Worm (Caenorhabditis elegans) whole organism, young adult: Measurements from ENCODE around the gene tag-124.

Experiments used
- B0019.2 ChIP-seq: fragments of 200-800 bp; sonication (Bioruptor generic); conservative IDR thresholded peaks from 2 replicates; pipeline ENCODE4 v1.3.6; 2022; ENCODE audit warnings: missing genetic modification reagents, missing genetic modification characterization, missing compliant biosample characterization
- B0261.1 ChIP-seq: sonication (generic microtip); optimal IDR thresholded peaks from 2 replicates; lab custom pipeline; 2016; ENCODE audit warnings: mild to moderate bottlenecking, missing genetic modification characterization, moderate library complexity, missing compliant biosample characterization
- C17E4.6 ChIP-seq: fragments of 200-800 bp; sonication (Bioruptor generic); IDR thresholded peaks from 2 replicates; pipeline ENCODE4 v1.3.6; 2022; ENCODE audit warnings: missing genetic modification reagents, missing genetic modification characterization, missing compliant biosample characterization
- F37B4.10 ChIP-seq: fragments of 200-800 bp; sonication (Bioruptor generic); IDR thresholded peaks from 2 replicates; pipeline ENCODE4 v1.3.6; 2022; ENCODE audit warnings: missing genetic modification characterization, missing compliant biosample characterization
- F52B5.7 ChIP-seq: sonication (generic microtip); optimal IDR thresholded peaks from 2 replicates; lab custom pipeline; 2016; ENCODE audit warnings: mild to moderate bottlenecking, missing genetic modification characterization, missing compliant biosample characterization
- F55B11.4 ChIP-seq: sonication (generic microtip); optimal IDR thresholded peaks from 2 replicates; lab custom pipeline; 2016; ENCODE audit warnings: missing compliant biosample characterization, missing genetic modification characterization, borderline replicate concordance; ENCODE audit not compliant: insufficient read depth
- T26A5.8 ChIP-seq: sonication (generic microtip); optimal IDR thresholded peaks from 2 replicates; lab custom pipeline; 2016; ENCODE audit warnings: missing genetic modification characterization, missing compliant biosample characterization
- Y67H2A.10 ChIP-seq: fragments of 200-800 bp; sonication (Bioruptor generic); conservative IDR thresholded peaks from 2 replicates; pipeline ENCODE4 v1.3.6; 2022; ENCODE audit warnings: missing genetic modification reagents, missing genetic modification characterization, missing compliant biosample characterization
- ama-1 ChIP-seq, 3 experiments: fragments of 150-350 bp in 1 of 3; sonication (generic microtip) in 2 of 3; optimal IDR thresholded peaks; 2 replicates each; lab custom pipeline; 2014 to 2018; ENCODE audit warnings: missing biosample characterization in 2 of 3, missing genetic modification characterization in 2 of 3, missing genetic modification reagents in 2 of 3
- aptf-2 ChIP-seq: fragments of 200-800 bp; sonication (Bioruptor generic); conservative IDR thresholded peaks from 2 replicates; pipeline ENCODE4 v1.3.6; 2022; ENCODE audit warnings: missing genetic modification reagents, missing genetic modification characterization, missing compliant biosample characterization
- aptf-3 ChIP-seq: fragments of 200-800 bp; sonication (Bioruptor generic); IDR thresholded peaks from 2 replicates; pipeline ENCODE4 v1.3.6; 2022; ENCODE audit warnings: missing genetic modification characterization, missing compliant biosample characterization
- attf-3 ChIP-seq: fragments of 200-800 bp; sonication (Bioruptor generic); conservative IDR thresholded peaks from 2 replicates; pipeline ENCODE4 v1.3.6; 2022; ENCODE audit warnings: missing genetic modification reagents, missing genetic modification characterization, missing compliant biosample characterization
- cebp-2 ChIP-seq: fragments of 200-800 bp; sonication (Bioruptor generic); IDR thresholded peaks from 2 replicates; pipeline ENCODE4 v1.3.6; 2022; ENCODE audit warnings: missing genetic modification characterization, missing compliant biosample characterization
- ceh-27 ChIP-seq: fragments of 200-800 bp; sonication (Bioruptor generic); optimal IDR thresholded peaks from 2 replicates; lab custom pipeline; 2018; ENCODE audit warnings: mild to moderate bottlenecking, missing genetic modification characterization, moderate library complexity, missing compliant biosample characterization
- ceh-58 ChIP-seq: fragments of 200-800 bp; sonication (Bioruptor generic); IDR thresholded peaks from 2 replicates; pipeline ENCODE4 v1.3.6; 2022; ENCODE audit warnings: missing genetic modification characterization, missing compliant biosample characterization
- ceh-91 ChIP-seq: fragments of 200-800 bp; sonication (Bioruptor generic); IDR thresholded peaks from 2 replicates; pipeline ENCODE4 v1.3.6; 2022; ENCODE audit warnings: missing genetic modification reagents, missing genetic modification characterization, missing compliant biosample characterization
- dpff-1 ChIP-seq: sonication (generic microtip); optimal IDR thresholded peaks from 2 replicates; lab custom pipeline; 2017; ENCODE audit warnings: mild to moderate bottlenecking, missing genetic modification characterization, missing compliant biosample characterization
- ekl-4 ChIP-seq: fragments of 200-800 bp; sonication (Bioruptor generic); IDR thresholded peaks from 2 replicates; pipeline ENCODE4 v1.3.6; 2022; ENCODE audit warnings: missing genetic modification reagents, missing genetic modification characterization, missing compliant biosample characterization
- ets-4 ChIP-seq: fragments of 200-800 bp; sonication (Bioruptor generic); optimal IDR thresholded peaks from 2 replicates; lab custom pipeline; 2018; ENCODE audit warnings: mild to moderate bottlenecking, missing genetic modification characterization, missing compliant biosample characterization
- gei-17 ChIP-seq: fragments of 200-800 bp; sonication (Bioruptor generic); optimal IDR thresholded peaks from 2 replicates; lab custom pipeline; 2018; ENCODE audit warnings: mild to moderate bottlenecking, missing genetic modification characterization, missing compliant biosample characterization
- hlh-12 ChIP-seq: sonication (generic microtip); optimal IDR thresholded peaks from 2 replicates; lab custom pipeline; 2016; ENCODE audit warnings: missing genetic modification characterization, missing compliant biosample characterization
- hlh-26 ChIP-seq: fragments of 200-800 bp; sonication (Bioruptor generic); conservative IDR thresholded peaks from 2 replicates; pipeline ENCODE4 v1.3.6; 2022; ENCODE audit warnings: missing genetic modification reagents, missing genetic modification characterization, missing compliant biosample characterization
- hmg-20 ChIP-seq: fragments of 200-800 bp; sonication (Bioruptor generic); IDR thresholded peaks from 2 replicates; pipeline ENCODE4 v1.3.6; 2022; ENCODE audit warnings: missing genetic modification reagents, missing genetic modification characterization, missing compliant biosample characterization
- hsf-1 ChIP-seq: fragments of 200-800 bp; sonication (Bioruptor generic); IDR thresholded peaks from 2 replicates; pipeline ENCODE4 v1.3.6; 2022; ENCODE audit warnings: missing genetic modification reagents, missing genetic modification characterization, missing compliant biosample characterization
- let-607 ChIP-seq, 2 experiments: fragments of 200-800 bp in 1 of 2; sonication (Bioruptor generic) in 1 of 2; sonication (generic microtip) in 1 of 2; optimal IDR thresholded peaks; 2 replicates each; lab custom pipeline; 2016 to 2018; ENCODE audit warnings: mild to moderate bottlenecking in 2 of 2, missing compliant biosample characterization in 2 of 2, missing genetic modification characterization in 2 of 2, moderate library complexity in 2 of 2, missing genotype in 1 of 2
- lsl-1 ChIP-seq: fragments of 200-800 bp; sonication (Bioruptor generic); optimal IDR thresholded peaks from 2 replicates; lab custom pipeline; 2018; ENCODE audit warnings: mild to moderate bottlenecking, missing genetic modification characterization, moderate library complexity, missing compliant biosample characterization
- mel-28 ChIP-seq: sonication (generic microtip); optimal IDR thresholded peaks from 2 replicates; lab custom pipeline; 2016; ENCODE audit warnings: borderline replicate concordance, mild to moderate bottlenecking, missing genetic modification characterization, missing compliant biosample characterization
- nfya-2 ChIP-seq: fragments of 200-800 bp; sonication (Bioruptor generic); IDR thresholded peaks from 2 replicates; pipeline ENCODE4 v1.3.6; 2022; ENCODE audit warnings: missing genetic modification reagents, missing genetic modification characterization, missing compliant biosample characterization
- nfyb-1 ChIP-seq: fragments of 200-800 bp; sonication (Bioruptor generic); IDR thresholded peaks from 2 replicates; pipeline ENCODE4 v1.3.6; 2022; ENCODE audit warnings: missing genetic modification reagents, missing genetic modification characterization, missing compliant biosample characterization
- nhr-80 ChIP-seq: sonication (generic microtip); optimal IDR thresholded peaks from 2 replicates; lab custom pipeline; 2016; ENCODE audit warnings: missing genetic modification characterization, missing compliant biosample characterization
- pbrm-1 ChIP-seq: fragments of 200-800 bp; sonication (Bioruptor generic); IDR thresholded peaks from 2 replicates; pipeline ENCODE4 v1.3.6; 2022; ENCODE audit warnings: missing genetic modification reagents, missing genetic modification characterization, missing compliant biosample characterization
- rpc-1 ChIP-seq, 2 experiments: fragments of 150-350 bp in 1 of 2; sonication (generic microtip) in 1 of 2; optimal IDR thresholded peaks; 2 replicates each; lab custom pipeline; 2014 to 2018; ENCODE audit warnings: missing biosample characterization in 1 of 2, missing genetic modification characterization in 1 of 2, missing genetic modification reagents in 1 of 2, missing genotype in 1 of 2
- sptf-2 ChIP-seq: fragments of 200-800 bp; sonication (Bioruptor generic); optimal IDR thresholded peaks from 2 replicates; lab custom pipeline; 2018; ENCODE audit warnings: mild to moderate bottlenecking, missing genetic modification characterization, missing compliant biosample characterization
- tlf-1 ChIP-seq: fragments of 200-800 bp; sonication (Bioruptor generic); optimal IDR thresholded peaks from 2 replicates; lab custom pipeline; 2018; ENCODE audit warnings: mild to moderate bottlenecking, missing genetic modification characterization, missing compliant biosample characterization
- xnd-1 ChIP-seq: sonication (generic microtip); optimal IDR thresholded peaks from 2 replicates; lab custom pipeline; 2016; ENCODE audit warnings: missing genotype, missing genetic modification reagents, missing genetic modification characterization, missing compliant biosample characterization

Gene tag-124

DNA sequence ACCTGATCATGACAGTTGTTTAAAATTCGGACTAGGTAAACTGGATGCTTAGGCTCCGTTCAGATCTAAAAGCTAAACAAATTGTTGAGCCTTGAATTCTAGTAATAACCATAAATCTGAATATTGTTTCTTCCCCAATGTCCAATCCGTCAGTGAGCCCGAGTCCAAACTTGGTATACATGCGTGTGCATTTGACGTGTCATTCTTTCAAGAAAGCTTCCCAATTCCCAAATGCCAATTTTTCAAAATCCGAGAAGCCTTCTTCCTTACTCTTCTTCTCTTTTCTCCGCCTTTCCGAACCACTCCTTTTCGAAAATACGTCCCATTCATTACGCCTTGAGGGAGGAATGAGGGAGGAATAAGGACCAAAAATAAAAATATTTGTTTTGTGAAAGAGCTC lies 14.4 kb upstream of the tag-124 start:
- no peak for TF ChIP-seq ekl-4 (GFP tag; lab: Robert Waterston, UW)

DNA sequence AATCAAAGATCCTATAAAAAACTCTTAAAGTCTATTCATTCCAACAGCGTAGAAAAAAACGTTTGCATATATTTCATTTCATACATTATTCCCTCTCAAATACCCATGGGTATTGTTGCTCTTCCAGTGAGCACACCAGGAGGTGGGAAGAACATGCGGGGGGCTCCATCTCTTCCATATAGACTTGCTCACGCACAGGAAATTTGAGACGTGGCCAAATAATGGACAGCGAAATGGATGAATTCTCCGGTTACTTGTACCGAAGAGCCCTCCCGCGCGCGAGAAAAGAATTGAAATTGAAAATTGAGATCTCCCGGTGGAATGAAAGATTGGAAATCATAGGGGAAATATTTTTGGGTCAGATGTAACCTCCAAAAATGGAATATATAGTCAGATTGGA lies 13.5 kb upstream of the tag-124 start:
- no peak for TF ChIP-seq ceh-91 (GFP tag; lab: Robert Waterston, UW)
- TF ChIP-seq sptf-2 (GFP tag; lab: Kevin White, UChicago): no peak
- TF ChIP-seq nfyb-1: 0 out of 2 replicates have a peak, but pooled peaks have one; percentile 33

DNA sequence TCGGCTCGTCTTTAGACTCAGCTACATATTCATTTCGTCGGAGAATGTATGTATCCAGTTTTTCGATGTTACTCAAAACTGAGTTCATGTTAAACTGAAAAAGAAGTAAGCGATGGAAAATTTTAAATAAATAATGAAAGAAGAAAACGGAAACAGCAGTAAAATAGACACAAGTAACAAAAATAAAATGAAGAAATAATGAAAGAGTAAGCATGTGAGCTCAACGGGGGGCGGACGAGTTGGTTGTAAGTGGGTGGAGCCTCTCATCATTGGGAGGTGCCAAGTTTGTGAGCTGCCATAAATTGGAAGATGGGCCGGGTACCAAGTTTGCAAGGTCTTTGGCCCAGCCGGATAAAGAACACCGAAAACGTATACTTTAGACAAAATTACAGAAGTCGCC lies 7.6 kb upstream of the tag-124 start, which contains the start of gene wee-1.1:
Gene wee-1.1 (minus strand): TSS at position 101 of the 400 bp plus-strand sequence.
- TF ChIP-seq ceh-27 (GFP tag; lab: Kevin White, UChicago): no peak
- TF ChIP-seq cebp-2 (GFP tag; lab: Robert Waterston, UW): no peak
- no peak for TF ChIP-seq attf-3 (GFP tag; lab: Robert Waterston, UW)
- no peak for TF ChIP-seq pbrm-1 (GFP tag; lab: Robert Waterston, UW)
- no peak for TF ChIP-seq let-607 (tag; optimal IDR thresholded peaks at IDR 0.05; lab: Kevin White, UChicago)
- no peak for TF ChIP-seq aptf-2
- TF ChIP-seq C17E4.6: no peak
- TF ChIP-seq ets-4 (GFP tag; lab: Kevin White, UChicago): no peak
- TF ChIP-seq B0019.2 (GFP tag; lab: Robert Waterston, UW): no peak
- no peak for TF ChIP-seq xnd-1 (tag; lab: Kevin White, UChicago)
- no peak for TF ChIP-seq dpff-1 (tag; lab: Kevin White, UChicago)
- TF ChIP-seq Y67H2A.10 (GFP tag; lab: Robert Waterston, UW): no peak
- no peak for TF ChIP-seq F52B5.7 (tag; lab: Kevin White, UChicago)
- no peak for TF ChIP-seq hsf-1 (GFP tag; lab: Robert Waterston, UW)
- TF ChIP-seq F37B4.10 (GFP tag; lab: Robert Waterston, UW): no peak
- TF ChIP-seq ama-1 (optimal IDR thresholded peaks at IDR 0.05; lab: Kevin White, UChicago): no peak
- no peak for TF ChIP-seq ama-1 (GFP tag; optimal IDR thresholded peaks at IDR 0.05; lab: Kevin White, UChicago)
- no peak for TF ChIP-seq nhr-80 (tag; lab: Kevin White, UChicago)
- TF ChIP-seq lsl-1 (GFP tag; lab: Kevin White, UChicago): no peak
- TF ChIP-seq hmg-20 (GFP tag; lab: Robert Waterston, UW): no peak
- TF ChIP-seq, all 124 proteins: peak for 0

DNA sequence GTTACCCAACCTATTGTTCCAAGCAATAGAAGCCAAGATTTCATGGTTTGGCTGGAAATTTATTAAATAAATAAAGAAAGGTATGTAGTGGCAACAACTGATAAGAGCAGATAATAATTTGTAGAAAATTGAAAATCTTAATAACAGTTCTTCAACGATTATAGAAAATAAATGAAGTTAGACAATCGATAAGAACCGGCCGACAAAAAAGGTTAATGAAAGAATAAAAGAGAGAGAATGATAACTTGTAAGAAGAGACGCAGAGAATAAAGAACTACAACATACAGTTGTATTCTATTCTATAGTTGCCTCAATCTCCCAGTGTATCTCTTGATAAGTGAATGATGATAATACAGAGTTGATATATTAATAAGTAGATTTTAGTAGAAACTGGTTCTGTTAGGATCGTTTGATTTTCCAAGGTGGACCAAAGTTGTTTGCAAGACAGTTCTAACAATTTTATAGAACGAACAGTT lies 4.3 kb upstream of the tag-124 start, which contains the start of gene ugt-58:
Gene ugt-58 (minus strand): TSS at position 51 of the 476 bp plus-strand sequence.
- TF ChIP-seq nfya-2 (GFP tag; lab: Robert Waterston, UW) (no peak), nhr-80 (tag; lab: Kevin White, UChicago) (peak; percentile 5)

DNA sequence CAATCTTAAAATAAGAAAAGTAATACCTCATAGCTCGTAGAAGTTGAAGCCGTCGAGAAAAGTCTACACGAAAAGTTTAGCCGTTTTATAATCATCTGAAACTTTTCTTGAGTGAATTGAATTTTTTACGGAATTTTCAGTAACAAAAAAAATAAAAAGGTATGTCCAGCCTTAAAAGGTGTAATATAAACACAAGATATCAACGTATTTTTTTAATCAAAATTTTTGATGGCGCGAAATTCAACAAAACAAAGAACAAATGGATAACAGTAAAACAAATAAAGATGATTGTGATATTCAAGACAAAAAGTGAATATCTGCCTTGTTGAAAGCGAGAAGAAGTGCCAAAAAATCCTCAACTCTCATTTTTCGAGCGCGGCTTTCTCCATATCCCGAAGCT lies 1.4 kb upstream of the tag-124 start, which contains the start of gene eral-1:
Gene eral-1 (minus strand): TSS at position 101 of the 400 bp plus-strand sequence.
- no peak for TF ChIP-seq ceh-58 (GFP tag; lab: Robert Waterston, UW)
- TF ChIP-seq hlh-12 (tag; lab: Kevin White, UChicago): no peak
- TF ChIP-seq T26A5.8 (tag; lab: Kevin White, UChicago): no peak
- no peak for TF ChIP-seq rpc-1 (optimal IDR thresholded peaks at IDR 0.05; lab: Kevin White, UChicago)
- no peak for TF ChIP-seq rpc-1 (tag; optimal IDR thresholded peaks at IDR 0.05; lab: Kevin White, UChicago)
- TF ChIP-seq F55B11.4 (tag; lab: Kevin White, UChicago): no peak
- TF ChIP-seq mel-28 (tag; lab: Kevin White, UChicago): no peak
- no peak for TF ChIP-seq B0261.1
- no peak for TF ChIP-seq tlf-1 (GFP tag; lab: Kevin White, UChicago)
- no peak for TF ChIP-seq aptf-3 (GFP tag; lab: Robert Waterston, UW)
- no peak for TF ChIP-seq gei-17 (GFP tag; lab: Kevin White, UChicago)
- TF ChIP-seq hlh-26 (GFP tag; lab: Robert Waterston, UW): no peak
- TF ChIP-seq hsf-1 (GFP tag; lab: Robert Waterston, UW): no peak
